Fruit fly (Drosophila melanogaster) whole organism, embryonic: Measurements from ENCODE around the gene Herc4.

Experiments
- Adf1 ChIP-seq: fragments of 200-800 bp; sonication (Bioruptor generic); IDR thresholded peaks from 2 replicates; pipeline ENCODE4 v1.3.6; 2022; ENCODE audit warnings: missing biosample characterization, missing genetic modification characterization
- Antp ChIP-seq: fragments of 200-800 bp; sonication (Bioruptor generic); optimal IDR thresholded peaks from 3 replicates; lab custom pipeline; 2016; ENCODE audit warnings: missing biosample characterization, missing genetic modification characterization
- Asciz ChIP-seq: fragments of 200-800 bp; sonication (Bioruptor generic); optimal IDR thresholded peaks from 2 replicates; lab custom pipeline; 2017; ENCODE audit warnings: missing biosample characterization, mild to moderate bottlenecking, missing genetic modification characterization, missing genetic modification reagents
- CG10959 ChIP-seq: fragments of 200-800 bp; sonication (Bioruptor generic); IDR thresholded peaks from 2 replicates; pipeline ENCODE4 v1.3.6; 2022; ENCODE audit warnings: missing biosample characterization, missing genetic modification characterization
- CG12104 ChIP-seq: fragments of 200-800 bp; sonication (Bioruptor generic); optimal IDR thresholded peaks from 3 replicates; lab custom pipeline; 2016; ENCODE audit warnings: missing biosample characterization, missing genetic modification characterization
- CG13624 ChIP-seq: fragments of 200-800 bp; sonication (Bioruptor generic); optimal IDR thresholded peaks from 2 replicates; lab custom pipeline; 2016; ENCODE audit warnings: missing biosample characterization, missing genetic modification characterization
- CG14014 ChIP-seq: fragments of 200-800 bp; sonication (Bioruptor generic); IDR thresholded peaks from 2 replicates; pipeline ENCODE4 v1.3.6; 2022; ENCODE audit warnings: missing biosample characterization, missing genetic modification characterization
- CG15479 ChIP-seq: fragments of 200-800 bp; sonication (Bioruptor generic); optimal IDR thresholded peaks from 3 replicates; lab custom pipeline; 2019; ENCODE audit warnings: missing biosample characterization, mild to moderate bottlenecking, missing genetic modification characterization, moderate library complexity
- CG1647 ChIP-seq: fragments of 200-800 bp; sonication (Bioruptor generic); optimal IDR thresholded peaks from 3 replicates; lab custom pipeline; 2016; ENCODE audit warnings: missing biosample characterization, missing genetic modification characterization
- CG17359 ChIP-seq: fragments of 200-800 bp; sonication (Bioruptor generic); optimal IDR thresholded peaks from 3 replicates; lab custom pipeline; 2018; ENCODE audit warnings: missing biosample characterization, mild to moderate bottlenecking, missing genetic modification characterization, moderate library complexity
- CG17568 ChIP-seq: fragments of 200-800 bp; sonication (Bioruptor generic); optimal IDR thresholded peaks from 2 replicates; lab custom pipeline; 2018; ENCODE audit warnings: missing biosample characterization, mild to moderate bottlenecking, missing genetic modification characterization, moderate library complexity
- CG17802 ChIP-seq: fragments of 200-800 bp; sonication (Bioruptor generic); optimal IDR thresholded peaks from 2 replicates; lab custom pipeline; 2018; ENCODE audit warnings: missing biosample characterization, mild to moderate bottlenecking, missing genetic modification characterization, moderate library complexity
- CG2120 ChIP-seq: fragments of 200-800 bp; sonication (Bioruptor generic); optimal IDR thresholded peaks from 3 replicates; lab custom pipeline; 2016; ENCODE audit warnings: missing biosample characterization, missing genetic modification characterization
- CG32772 ChIP-seq: fragments of 200-800 bp; sonication (Bioruptor generic); IDR thresholded peaks from 2 replicates; pipeline ENCODE4 v1.3.6; 2022; ENCODE audit warnings: missing biosample characterization, missing genetic modification characterization
- CG3407 ChIP-seq: fragments of 200-800 bp; sonication (Bioruptor generic); optimal IDR thresholded peaks from 2 replicates; lab custom pipeline; 2018; ENCODE audit warnings: missing biosample characterization, mild to moderate bottlenecking, missing genetic modification characterization
- CG34422 ChIP-seq: fragments of 200-800 bp; sonication (Bioruptor generic); IDR thresholded peaks from 3 replicates; pipeline ENCODE4 v1.3.6; 2022; ENCODE audit warnings: missing biosample characterization, missing genetic modification characterization
- CG8089 ChIP-seq: fragments of 200-800 bp; sonication (Bioruptor generic); optimal IDR thresholded peaks from 3 replicates; lab custom pipeline; 2016; ENCODE audit warnings: missing biosample characterization, missing genetic modification characterization
- CG8388 ChIP-seq: fragments of 200-800 bp; sonication (Bioruptor generic); optimal IDR thresholded peaks from 2 replicates; lab custom pipeline; 2019; ENCODE audit warnings: missing biosample characterization, mild to moderate bottlenecking, missing genetic modification characterization, moderate library complexity
- CG8765 ChIP-seq: fragments of 200-800 bp; sonication (Bioruptor generic); IDR thresholded peaks from 2 replicates; pipeline ENCODE4 v1.3.6; 2022; ENCODE audit warnings: missing biosample characterization, missing genetic modification characterization
- CG9215 ChIP-seq: fragments of 200-800 bp; sonication (Bioruptor generic); IDR thresholded peaks from 2 replicates; pipeline ENCODE4 v1.3.6; 2022; ENCODE audit warnings: missing biosample characterization, missing genetic modification characterization
- CG9437 ChIP-seq: fragments of 200-800 bp; sonication (Bioruptor generic); optimal IDR thresholded peaks from 2 replicates; lab custom pipeline; 2018; ENCODE audit warnings: missing biosample characterization, mild to moderate bottlenecking, missing genetic modification characterization
- CHES-1-like ChIP-seq: fragments of 200-800 bp; sonication (Bioruptor generic); optimal IDR thresholded peaks from 2 replicates; lab custom pipeline; 2016; ENCODE audit warnings: missing biosample characterization, missing genetic modification characterization
- CoRest ChIP-seq: fragments of 200-800 bp; sonication (Bioruptor generic); optimal IDR thresholded peaks from 3 replicates; lab custom pipeline; 2018; ENCODE audit warnings: missing biosample characterization, mild to moderate bottlenecking, missing genetic modification characterization, moderate library complexity
- CrebB ChIP-seq: fragments of 200-800 bp; sonication (Bioruptor generic); optimal IDR thresholded peaks from 3 replicates; lab custom pipeline; 2018; ENCODE audit warnings: missing biosample characterization, mild to moderate bottlenecking, missing genetic modification characterization
- Doc3 ChIP-seq: fragments of 200-800 bp; sonication (Bioruptor generic); IDR thresholded peaks from 3 replicates; pipeline ENCODE4 v1.3.6; 2022; ENCODE audit warnings: missing biosample characterization, missing genetic modification characterization; ENCODE audit not compliant: partially characterized antibody
- HmgZ ChIP-seq: fragments of 200-800 bp; sonication (Bioruptor generic); optimal IDR thresholded peaks from 2 replicates; lab custom pipeline; 2018; ENCODE audit warnings: missing biosample characterization, mild to moderate bottlenecking, missing genetic modification characterization
- Hr3 ChIP-seq: fragments of 200-800 bp; sonication (Bioruptor generic); optimal IDR thresholded peaks from 3 replicates; lab custom pipeline; 2016; ENCODE audit warnings: missing biosample characterization, missing genetic modification characterization
- Mrtf ChIP-seq: fragments of 200-800 bp; sonication (Bioruptor generic); IDR thresholded peaks from 3 replicates; pipeline ENCODE4 v1.3.6; 2022; ENCODE audit warnings: missing biosample characterization, missing genetic modification characterization
- Six4 ChIP-seq: fragments of 200-800 bp; sonication (Bioruptor generic); optimal IDR thresholded peaks from 2 replicates; lab custom pipeline; 2016; ENCODE audit warnings: missing biosample characterization, missing genetic modification characterization
- TFAM ChIP-seq: fragments of 200-800 bp; sonication (Bioruptor generic); optimal IDR thresholded peaks from 2 replicates; lab custom pipeline; 2017; ENCODE audit warnings: missing biosample characterization, missing genetic modification characterization, inconsistent platforms
- amos ChIP-seq: fragments of 200-800 bp; sonication (Bioruptor generic); IDR thresholded peaks from 2 replicates; pipeline ENCODE4 v1.3.6; 2022; ENCODE audit warnings: missing biosample characterization, missing genetic modification characterization; ENCODE audit not compliant: partially characterized antibody
- ash1 ChIP-seq: fragments of 200-800 bp; sonication (Bioruptor generic); optimal IDR thresholded peaks from 2 replicates; lab custom pipeline; 2018; ENCODE audit warnings: missing biosample characterization, mild to moderate bottlenecking, missing genetic modification characterization
- bigmax ChIP-seq: fragments of 200-800 bp; sonication (Bioruptor generic); optimal IDR thresholded peaks from 2 replicates; lab custom pipeline; 2018; ENCODE audit warnings: missing biosample characterization, mild to moderate bottlenecking, missing genetic modification characterization
- cg ChIP-seq: fragments of 200-800 bp; sonication (Bioruptor generic); optimal IDR thresholded peaks from 3 replicates; lab custom pipeline; 2019; ENCODE audit warnings: missing biosample characterization, mild to moderate bottlenecking, missing genetic modification characterization, moderate library complexity
- dan ChIP-seq: fragments of 200-800 bp; sonication (Bioruptor generic); IDR thresholded peaks from 2 replicates; pipeline ENCODE4 v1.3.6; 2022; ENCODE audit warnings: missing biosample characterization, missing genetic modification characterization
- dati ChIP-seq: fragments of 200-800 bp; sonication (Bioruptor generic); IDR thresholded peaks from 2 replicates; pipeline ENCODE4 v1.3.6; 2022; ENCODE audit warnings: missing biosample characterization, missing genetic modification characterization
- dpn ChIP-seq, 2 experiments: fragments of 200-800 bp; sonication (Bioruptor generic); optimal IDR thresholded peaks; 3 replicates each; lab custom pipeline; 2016; ENCODE audit warnings: missing biosample characterization in 2 of 2, missing genetic modification characterization in 2 of 2
- gfzf ChIP-seq: fragments of 200-800 bp; sonication (Bioruptor generic); optimal IDR thresholded peaks from 2 replicates; lab custom pipeline; 2016; ENCODE audit warnings: missing biosample characterization, mild to moderate bottlenecking, missing genetic modification characterization, moderate library complexity
- hth ChIP-seq: fragments of >200 bp; optimal IDR thresholded peaks from 2 replicates; lab custom pipeline; 2017; ENCODE audit warnings: inconsistent platforms
- kni ChIP-seq: fragments of 200-800 bp; sonication (Bioruptor generic); optimal IDR thresholded peaks from 3 replicates; lab custom pipeline; 2017; ENCODE audit warnings: mild to moderate bottlenecking, missing biosample characterization, missing genetic modification reagents, missing genetic modification characterization
- knrl ChIP-seq: fragments of 200-800 bp; sonication (Bioruptor generic); IDR thresholded peaks from 3 replicates; pipeline ENCODE4 v1.3.6; 2022; ENCODE audit warnings: missing biosample characterization, missing genetic modification characterization; ENCODE audit not compliant: partially characterized antibody
- maf-S ChIP-seq: fragments of 200-800 bp; sonication (Bioruptor generic); optimal IDR thresholded peaks from 2 replicates; lab custom pipeline; 2016; ENCODE audit warnings: missing biosample characterization, missing genetic modification characterization
- pb ChIP-seq: fragments of 200-800 bp; sonication (Bioruptor generic); optimal IDR thresholded peaks from 3 replicates; lab custom pipeline; 2016; ENCODE audit warnings: missing biosample characterization, missing genetic modification characterization
- ranshi ChIP-seq: fragments of 200-800 bp; sonication (Bioruptor generic); IDR thresholded peaks from 2 replicates; pipeline ENCODE4 v1.3.6; 2022; ENCODE audit warnings: missing biosample characterization, missing genetic modification characterization
- sisA ChIP-seq: fragments of 200-800 bp; sonication (Bioruptor generic); IDR thresholded peaks from 2 replicates; pipeline ENCODE4 v1.3.6; 2022; ENCODE audit warnings: missing biosample characterization, missing genetic modification characterization
- tin ChIP-seq: fragments of 200-800 bp; sonication (Bioruptor generic); optimal IDR thresholded peaks from 3 replicates; lab custom pipeline; 2016; ENCODE audit warnings: missing biosample characterization, missing genetic modification characterization
- wor ChIP-seq: fragments of 200-800 bp; sonication (Bioruptor generic); IDR thresholded peaks from 2 replicates; pipeline ENCODE4 v1.3.6; 2022; ENCODE audit warnings: missing biosample characterization, missing genetic modification characterization
- zen2 ChIP-seq: fragments of 200-800 bp; sonication (Bioruptor generic); IDR thresholded peaks from 3 replicates; pipeline ENCODE4 v1.3.6; 2022; ENCODE audit warnings: missing biosample characterization, missing genetic modification characterization; ENCODE audit not compliant: partially characterized antibody

Herc4 gene

DNA sequence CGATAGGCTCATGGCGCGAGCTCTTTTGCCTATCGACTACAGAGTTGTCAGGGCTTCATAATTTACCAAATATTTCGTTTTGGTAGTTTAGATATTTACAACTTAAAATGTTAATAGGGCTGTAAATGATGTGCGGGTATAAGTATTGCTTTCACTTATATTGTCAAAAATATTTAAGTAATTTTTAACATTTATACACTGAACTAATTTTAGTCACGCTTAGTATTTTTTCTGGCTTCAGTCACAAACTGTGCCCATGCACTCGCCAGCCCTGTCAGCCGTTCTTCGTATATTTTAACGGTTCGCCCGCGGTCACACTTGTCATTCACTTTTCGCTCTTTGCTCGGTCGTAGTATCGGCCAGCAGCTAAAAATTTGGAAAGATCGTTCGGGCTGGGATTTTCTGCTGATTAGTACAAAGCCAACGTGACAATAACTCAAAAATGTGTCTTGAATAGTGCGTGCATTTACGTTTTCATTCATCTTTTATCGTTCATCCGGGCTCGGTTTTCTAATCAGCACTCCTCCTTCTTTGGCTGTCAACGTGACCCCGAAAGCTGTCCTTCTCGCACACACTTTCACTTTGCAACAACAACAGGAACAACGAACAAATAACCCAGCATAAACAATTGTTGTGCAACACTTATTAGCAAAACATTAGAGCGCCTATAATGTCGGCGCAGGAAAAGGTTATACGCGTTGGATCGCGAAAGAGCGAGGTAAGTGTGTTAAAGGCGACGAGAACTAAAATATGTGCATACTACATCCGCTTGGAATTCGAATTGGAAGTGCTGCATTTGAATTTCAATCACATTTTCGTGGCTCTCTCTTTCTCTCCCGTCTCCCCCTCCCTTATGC, 21.3 kb downstream of the Herc4 start, which contains the start of the genes Hmbs and CG2211 (continued):
- TF ChIP-seq dpn (GFP tag; optimal IDR thresholded peaks at IDR 0.05; lab: Kevin White, UChicago) (peak; percentile 92 to 94), CG8089 (GFP tag; lab: Kevin White, UChicago) (peak; percentile 74)

DNA sequence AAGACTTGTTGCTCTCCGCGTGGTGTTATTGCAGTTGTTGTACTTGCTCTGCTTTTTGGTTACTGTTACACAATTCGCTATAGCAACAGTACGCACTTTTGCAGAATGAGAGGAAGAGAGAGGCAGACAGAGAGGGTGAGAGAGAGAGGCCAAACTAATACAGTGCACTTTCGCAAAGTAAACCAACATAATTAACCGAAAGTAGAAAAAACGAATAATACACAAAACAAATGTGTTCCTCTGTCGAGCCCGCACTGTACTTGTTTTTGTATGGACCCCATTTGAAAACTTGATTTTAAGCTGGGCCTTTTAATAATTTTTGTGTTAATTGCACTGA, 21.9 kb downstream of the Herc4 start:
- TF ChIP-seq CG13624 (GFP tag; lab: Kevin White, UChicago) (peak; percentile 69), ranshi (GFP tag; lab: Robert Waterston, UW) (peak; percentile 54; the same call in 1 of the 2 replicates), maf-S (GFP tag; lab: Kevin White, UChicago) (no peak), kni (GFP tag; lab: Kevin White, UChicago) (no peak), Asciz (GFP tag; lab: Kevin White, UChicago) (no peak), sisA (GFP tag; lab: Robert Waterston, UW) (peak; percentile 26; the same call in 1 of the 2 replicates), Hr3 (GFP tag; lab: Kevin White, UChicago) (no peak), tin (GFP tag; lab: Kevin White, UChicago) (peak; percentile 29), CG17359 (tag; lab: Kevin White, UChicago) (peak; percentile 39), Adf1 (GFP tag; lab: Robert Waterston, UW) (peak; percentile 9; the same call in 1 of the 2 replicates), dan (no peak), CG2120 (GFP tag; lab: Kevin White, UChicago) (peak; percentile 70), CG9437 (GFP tag; lab: Kevin White, UChicago) (no peak), CG1647 (GFP tag; lab: Kevin White, UChicago) (peak; percentile 49), ash1 (GFP tag; lab: Kevin White, UChicago) (no peak), Antp (GFP tag; lab: Kevin White, UChicago) (peak; percentile 40), CG12104 (no peak), knrl (GFP tag; lab: Robert Waterston, UW) (no peak), hth (lab: Kevin White, UChicago) (no peak), zen2 (GFP tag; lab: Robert Waterston, UW) (no peak), CG17568 (GFP tag; lab: Kevin White, UChicago) (no peak), CG15479 (peak; percentile 63), CG8765 (0 out of 2 replicates have a peak, but pooled peaks have one; percentile 10), Doc3 (GFP tag; lab: Robert Waterston, UW) (no peak), Mrtf (GFP tag; lab: Robert Waterston, UW) (peak; percentile 72; the same call in 2 of the 3 replicates), CG34422 (GFP tag; lab: Robert Waterston, UW) (no peak), wor (no peak), pb (GFP tag; lab: Kevin White, UChicago) (no peak), bigmax (GFP tag; lab: Kevin White, UChicago) (no peak), HmgZ (tag; lab: Kevin White, UChicago) (no peak), dati (no peak), CG32772 (GFP tag; lab: Robert Waterston, UW) (peak; percentile 33; the same call in 1 of the 2 replicates), CG14014 (GFP tag; lab: Robert Waterston, UW) (peak; percentile 65; the same call in 1 of the 2 replicates), CG17802 (tag; lab: Kevin White, UChicago) (no peak), CG9215 (GFP tag; lab: Robert Waterston, UW) (no peak), CoRest (tag; lab: Kevin White, UChicago) (peak; percentile 28), CG10959 (GFP tag; lab: Robert Waterston, UW) (no peak), gfzf (no peak), TFAM (GFP tag; lab: Kevin White, UChicago) (no peak), CG8388 (GFP tag; lab: Kevin White, UChicago) (no peak), CG3407 (no peak), amos (GFP tag; lab: Robert Waterston, UW) (no peak), CrebB (tag; lab: Kevin White, UChicago) (no peak), cg (no peak), Six4 (no peak), CHES-1-like (no peak)
